Worm (Caenorhabditis elegans) whole organism, L1 larva: ENCODE results near the gene B0432.8.

Experiments
- Y116A8C.19 ChIP-seq: sonication (generic microtip); optimal IDR thresholded peaks from 2 replicates; lab custom pipeline; 2016; ENCODE audit warnings: missing compliant biosample characterization, missing genetic modification characterization, borderline replicate concordance
- alr-1 ChIP-seq: fragments of 200-800 bp; sonication (Bioruptor generic); optimal IDR thresholded peaks from 2 replicates; lab custom pipeline; 2018; ENCODE audit warnings: borderline replicate concordance, mild to moderate bottlenecking, missing genetic modification characterization, missing compliant biosample characterization
- ceh-82 ChIP-seq, 3 experiments: fragments of 150-350 bp in 1 of 3; sonication (generic microtip) in 2 of 3; optimal IDR thresholded peaks; 2 replicates each; lab custom pipeline; 2014 to 2017; ENCODE audit warnings: missing biosample characterization in 3 of 3, missing genetic modification characterization in 3 of 3
- ceh-88 ChIP-seq: fragments of 200-800 bp; sonication (Bioruptor generic); IDR thresholded peaks from 2 replicates; pipeline ENCODE4 v1.3.6; 2022; ENCODE audit warnings: missing genetic modification characterization, missing compliant biosample characterization
- ceh-90 ChIP-seq: sonication (generic microtip); optimal IDR thresholded peaks from 2 replicates; lab custom pipeline; 2016; ENCODE audit warnings: missing genetic modification characterization, missing compliant biosample characterization
- ces-1 ChIP-seq: fragments of 150-350 bp; optimal IDR thresholded peaks from 2 replicates; lab custom pipeline; 2014; ENCODE audit warnings: missing biosample characterization, missing genetic modification reagents, missing genetic modification characterization
- efl-1 ChIP-seq, 4 experiments: fragments of 150-350 bp; optimal IDR thresholded peaks in 3 of 4; peaks in 1 of 4; 1 replicate in 1 of 4; 2 replicates in 3 of 4; lab custom pipeline; 2014; ENCODE audit warnings: missing biosample characterization in 2 of 4, missing genetic modification characterization in 2 of 4, missing genetic modification reagents in 2 of 4
- egl-13 ChIP-seq: sonication (generic microtip); optimal IDR thresholded peaks from 2 replicates; lab custom pipeline; 2016; ENCODE audit warnings: missing genotype, missing genetic modification reagents, missing genetic modification characterization, missing compliant biosample characterization
- egl-27 ChIP-seq, 2 experiments: fragments of 150-350 bp in 1 of 2; sonication (generic microtip); optimal IDR thresholded peaks; 3 replicates each; lab custom pipeline; 2017 to 2018; ENCODE audit warnings: missing biosample characterization in 2 of 2, missing genetic modification characterization in 2 of 2, missing genetic modification reagents in 2 of 2
- elt-2 ChIP-seq: sonication (generic microtip); optimal IDR thresholded peaks from 2 replicates; lab custom pipeline; 2016; ENCODE audit warnings: missing genetic modification characterization, mild to moderate bottlenecking, inconsistent platforms, missing compliant biosample characterization, missing genetic modification reagents
- fkh-8 ChIP-seq: sonication (generic microtip); optimal IDR thresholded peaks from 2 replicates; lab custom pipeline; 2016; ENCODE audit warnings: mild to moderate bottlenecking, missing genetic modification characterization, missing compliant biosample characterization
- grh-1 ChIP-seq: fragments of 200-800 bp; sonication (Bioruptor generic); IDR thresholded peaks from 2 replicates; pipeline ENCODE4 v1.3.6; 2022; ENCODE audit warnings: missing genetic modification reagents, missing genetic modification characterization, missing compliant biosample characterization
- hlh-17 ChIP-seq: fragments of 200-800 bp; sonication (Bioruptor generic); optimal IDR thresholded peaks from 2 replicates; lab custom pipeline; 2018; ENCODE audit warnings: missing genetic modification characterization, mild to moderate bottlenecking, missing compliant biosample characterization, moderate library complexity, borderline replicate concordance
- hpl-2 ChIP-seq: fragments of 150-350 bp; optimal IDR thresholded peaks from 2 replicates; lab custom pipeline; 2014; ENCODE audit warnings: missing biosample characterization, missing genetic modification reagents, missing genetic modification characterization
- lin-14 ChIP-seq: fragments of 200-800 bp; sonication (Bioruptor generic); optimal IDR thresholded peaks from 2 replicates; lab custom pipeline; 2018; ENCODE audit warnings: mild to moderate bottlenecking, missing genetic modification characterization, moderate library complexity, missing compliant biosample characterization
- lin-15B ChIP-seq: fragments of 150-350 bp; sonication (generic microtip); optimal IDR thresholded peaks from 3 replicates; lab custom pipeline; 2014; ENCODE audit warnings: missing biosample characterization, missing genetic modification characterization
- lin-35 ChIP-seq, 2 experiments: fragments of 150-350 bp; optimal IDR thresholded peaks; 2 replicates each; lab custom pipeline; 2014; ENCODE audit warnings: missing biosample characterization in 2 of 2, missing genetic modification characterization in 2 of 2, missing genetic modification reagents in 2 of 2
- lir-3 ChIP-seq: sonication (generic microtip); optimal IDR thresholded peaks from 2 replicates; lab custom pipeline; 2016; ENCODE audit warnings: mild to moderate bottlenecking, missing genetic modification characterization, moderate library complexity, missing compliant biosample characterization; ENCODE audit not compliant: poor library complexity
- mdl-1 ChIP-seq, 2 experiments: fragments of 150-350 bp; optimal IDR thresholded peaks; 2 replicates each; lab custom pipeline; 2014 to 2017; ENCODE audit warnings: missing biosample characterization in 2 of 2, missing genetic modification characterization in 2 of 2, inconsistent platforms in 1 of 2
- nhr-11 ChIP-seq: fragments of 150-350 bp; optimal IDR thresholded peaks from 2 replicates; lab custom pipeline; 2014; ENCODE audit warnings: missing biosample characterization, missing genetic modification characterization
- nhr-12 ChIP-seq: sonication (generic microtip); optimal IDR thresholded peaks from 2 replicates; lab custom pipeline; 2017; ENCODE audit warnings: missing biosample characterization, missing genetic modification characterization
- nhr-19 ChIP-seq: fragments of 200-800 bp; sonication (Bioruptor generic); conservative IDR thresholded peaks from 2 replicates; pipeline ENCODE4 v1.3.6; 2022; ENCODE audit warnings: missing genetic modification characterization, missing compliant biosample characterization
- nhr-20 ChIP-seq: sonication (generic microtip); optimal IDR thresholded peaks from 2 replicates; lab custom pipeline; 2016; ENCODE audit warnings: mild to moderate bottlenecking, missing genetic modification characterization, missing compliant biosample characterization
- nhr-76 ChIP-seq: sonication (generic microtip); optimal IDR thresholded peaks from 2 replicates; lab custom pipeline; 2017; ENCODE audit warnings: missing biosample characterization, missing genetic modification characterization
- nhr-77 ChIP-seq: fragments of 150-350 bp; optimal IDR thresholded peaks from 2 replicates; lab custom pipeline; 2014; ENCODE audit warnings: missing biosample characterization, missing genetic modification characterization
- nhr-84 ChIP-seq: sonication (generic microtip); optimal IDR thresholded peaks from 2 replicates; lab custom pipeline; 2017; ENCODE audit warnings: missing biosample characterization, missing genetic modification characterization
- nhr-90 ChIP-seq: sonication (generic microtip); optimal IDR thresholded peaks from 2 replicates; lab custom pipeline; 2016; ENCODE audit warnings: mild to moderate bottlenecking, missing genetic modification characterization, missing compliant biosample characterization; ENCODE audit not compliant: poor library complexity
- pag-3 ChIP-seq: sonication (generic microtip); optimal IDR thresholded peaks from 2 replicates; lab custom pipeline; 2017; ENCODE audit warnings: missing genetic modification characterization, mild to moderate bottlenecking, missing compliant biosample characterization, antibody characterized with exemption, borderline replicate concordance; ENCODE audit not compliant: insufficient read depth
- pax-3 ChIP-seq: fragments of 200-800 bp; sonication (Bioruptor generic); optimal IDR thresholded peaks from 2 replicates; lab custom pipeline; 2018; ENCODE audit warnings: mild to moderate bottlenecking, missing genetic modification characterization, moderate library complexity, missing compliant biosample characterization
- sup-37 ChIP-seq: fragments of 200-800 bp; sonication (Bioruptor generic); optimal IDR thresholded peaks from 2 replicates; lab custom pipeline; 2018; ENCODE audit warnings: mild to moderate bottlenecking, missing genetic modification characterization, missing compliant biosample characterization
- unc-30 ChIP-seq: sonication (generic microtip); optimal IDR thresholded peaks from 2 replicates; lab custom pipeline; 2017; ENCODE audit warnings: missing biosample characterization, missing genetic modification characterization
- unc-98 ChIP-seq: fragments of 200-800 bp; sonication (Bioruptor generic); IDR thresholded peaks from 2 replicates; pipeline ENCODE4 v1.3.6; 2022; ENCODE audit warnings: missing genetic modification characterization, missing compliant biosample characterization
- vab-15 ChIP-seq: sonication (generic microtip); optimal IDR thresholded peaks from 2 replicates; lab custom pipeline; 2017; ENCODE audit warnings: missing genotype, mild to moderate bottlenecking, missing genetic modification characterization, missing compliant biosample characterization
- zip-4 ChIP-seq: fragments of 200-800 bp; sonication (Bioruptor generic); optimal IDR thresholded peaks from 2 replicates; lab custom pipeline; 2018; ENCODE audit warnings: mild to moderate bottlenecking, missing genetic modification characterization, moderate library complexity, missing compliant biosample characterization

The B0432.8 gene

ce11 chrII:285627-286550 is 7.4 kb upstream of the B0432.8 start, which contains the start of gene B0432.10 (continued):
- TF ChIP-seq nhr-11 (tag; lab: Kevin White, UChicago) (peak; percentile 69), pag-3 (tag; lab: Kevin White, UChicago) (no peak), mdl-1 (tag; optimal IDR thresholded peaks at IDR 0.05; lab: Kevin White, UChicago) (peak in 1 of 2 experiments; percentile 72), sup-37 (peak; percentile 60), lin-15B (tag; lab: Kevin White, UChicago) (peak; percentile 82), pax-3 (tag; lab: Kevin White, UChicago) (peak; percentile 63), zip-4 (GFP tag; lab: Kevin White, UChicago) (peak; percentile 55), nhr-19 (peak; percentile 91), ceh-88 (GFP tag; lab: Robert Waterston, UW) (0 out of 2 replicates have a peak, but pooled peaks have one; percentile 23)

ce11 chrII:283594-283993 is 5.1 kb upstream of the B0432.8 start, which contains the start of gene B0432.9:
TSS of gene B0432.9 (minus strand) at chrII:283694.
- no peak for TF ChIP-seq egl-13
- TF ChIP-seq grh-1 (GFP tag; lab: Robert Waterston, UW), result no peak
- no peak for TF ChIP-seq nhr-77 (tag; lab: Kevin White, UChicago)

ce11 chrII:282483-282882 is 3.9 kb upstream of the B0432.8 start, which contains the start of gene trul-1:
TSS of gene trul-1 (minus strand) at chrII:282583.
- TF ChIP-seq hlh-17 (GFP tag; lab: Kevin White, UChicago) (no peak), nhr-12 (no peak), zip-4 (GFP tag; lab: Kevin White, UChicago) (no peak), ces-1 (no peak), hpl-2 (GFP tag; lab: Kevin White, UChicago) (no peak), egl-13 (no peak), lin-35 (GFP tag; optimal IDR thresholded peaks at IDR 0.05; lab: Kevin White, UChicago) (no peak), ceh-90 (tag; lab: Kevin White, UChicago) (no peak), lin-14 (GFP tag; lab: Kevin White, UChicago) (no peak)
- TF ChIP-seq, all 84 proteins: peak for 0

- TF ChIP-seq Y116A8C.19 (tag; lab: Kevin White, UChicago) (no peak), nhr-84 (tag; lab: Kevin White, UChicago) (no peak), nhr-90 (tag; lab: Kevin White, UChicago) (no peak), egl-27 (tag; optimal IDR thresholded peaks at IDR 0.05; lab: Kevin White, UChicago) (no peak), nhr-19 (no peak), lin-35 (GFP tag; optimal IDR thresholded peaks at IDR 0.05; lab: Kevin White, UChicago) (no peak), efl-1 (optimal IDR thresholded peaks at IDR 0.05; lab: Kevin White, UChicago) (no peak), efl-1 (GFP tag; optimal IDR thresholded peaks at IDR 0.05 in 1 of 2; lab: Kevin White, UChicago) (no peak), vab-15 (tag; lab: Kevin White, UChicago) (no peak), hlh-17 (GFP tag; lab: Kevin White, UChicago) (no peak), lir-3 (tag; lab: Kevin White, UChicago) (no peak), nhr-20 (no peak), unc-98 (GFP tag; lab: Robert Waterston, UW) (no peak), unc-30 (tag; lab: Kevin White, UChicago) (no peak), ceh-82 (tag; optimal IDR thresholded peaks at IDR 0.05; lab: Kevin White, UChicago) (no peak), alr-1 (tag; lab: Kevin White, UChicago) (no peak), elt-2 (no peak), fkh-8 (tag; lab: Kevin White, UChicago) (no peak), nhr-76 (tag; lab: Kevin White, UChicago) (no peak)
These were observed 4.7 kb downstream of the B0432.8 start, which contains the start of gene B0432.7 for ce11 chrII:273872-274271. TSS of gene B0432.7 (minus strand) at chrII:273972.
